Fruit fly (Drosophila melanogaster): Measurements from ENCODE around the gene Lcp65Af.

DNA sequence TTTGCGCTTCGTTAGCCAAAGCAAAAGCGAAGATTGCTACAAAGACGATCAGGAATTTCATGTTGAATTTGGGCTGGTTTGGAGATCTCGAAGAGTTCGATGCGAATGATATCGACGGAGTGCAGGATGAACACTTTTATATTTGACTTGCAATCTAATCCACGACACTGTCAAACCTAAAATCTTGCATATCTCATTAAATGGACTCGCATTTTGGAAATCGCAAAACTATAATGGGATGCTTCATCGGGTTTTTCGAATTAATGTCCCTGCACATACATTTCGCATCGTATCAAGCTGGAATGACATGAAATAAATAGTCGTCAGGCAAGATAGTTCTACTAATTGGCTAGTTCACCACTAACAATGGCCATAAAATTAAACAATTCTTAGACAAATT, 1.4 kb upstream of the Lcp65Af start, which contains the start of gene Lcp65Ae:
- TF ChIP-seq rn (GFP tag; IDR thresholded peaks at IDR 0.05) (no peak), CG13204 (GFP tag; optimal IDR thresholded peaks at IDR 0.05) (no peak)

All from whole organism, pupa.